Worm (Caenorhabditis elegans): Measurements from ENCODE around the gene srg-59.

Gene srg-59

DNA sequence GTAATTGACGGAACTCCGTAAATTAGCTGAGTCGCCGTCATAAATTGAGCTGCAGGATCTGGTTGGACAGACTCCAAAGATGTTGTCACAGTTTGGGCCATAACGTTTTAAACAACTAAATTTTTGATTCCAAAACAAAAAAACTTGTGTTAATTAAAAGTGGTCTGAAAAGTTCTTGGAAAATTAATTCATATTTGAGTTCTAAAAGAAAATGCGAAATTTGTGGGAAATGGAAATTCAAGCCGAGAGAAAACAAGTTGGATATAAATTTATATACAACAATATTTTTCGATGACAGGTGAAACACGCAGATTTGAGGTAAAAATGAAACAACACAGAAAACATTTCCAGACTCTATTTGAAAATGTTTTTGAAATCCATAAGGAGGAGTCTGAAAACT, at the start of gene srg-59:
Gene srg-59 (minus strand): TSS at position 101 of the 400 bp plus-strand sequence.
- TF ChIP-seq ceh-58 (GFP tag; IDR thresholded peaks at IDR 0.05), result no peak
- TF ChIP-seq nhr-179 (tag; optimal IDR thresholded peaks at IDR 0.05), result no peak
- no peak for TF ChIP-seq K12H6.12 (tag; optimal IDR thresholded peaks at IDR 0.05)
- TF ChIP-seq Y67H2A.10 (GFP tag; conservative IDR thresholded peaks at IDR 0.05), result no peak
- TF ChIP-seq F33H1.4 (GFP tag; IDR thresholded peaks at IDR 0.05), result no peak
- TF ChIP-seq F57C9.4 (tag; optimal IDR thresholded peaks at IDR 0.05), result no peak
- TF ChIP-seq Y53F4B.3 (GFP tag; IDR thresholded peaks at IDR 0.05), result no peak
- no peak for TF ChIP-seq unc-130 (GFP tag; optimal IDR thresholded peaks at IDR 0.05)

DNA sequence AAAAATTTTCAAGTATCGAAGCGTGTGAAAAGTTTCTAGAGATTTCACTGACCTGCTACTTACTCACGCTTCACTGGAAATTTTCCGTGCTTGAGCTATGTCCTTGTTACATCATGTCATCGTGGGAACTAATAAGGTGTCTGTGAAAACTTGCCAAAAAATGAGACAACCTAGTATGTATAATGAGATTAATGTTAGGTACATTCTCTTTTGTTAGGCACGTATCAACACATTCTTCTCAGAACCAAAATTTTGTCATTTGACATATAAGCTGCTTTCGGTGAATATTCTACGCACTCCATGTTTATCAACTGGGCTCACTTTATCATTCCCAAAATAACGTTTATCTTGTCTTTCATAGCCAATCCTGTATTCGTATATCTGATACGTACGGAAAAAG, 48.9 kb upstream of the srg-59 start, which contains the start of gene srj-18:
Gene srj-18 (plus strand): TSS at position 301 of the 400 bp plus-strand sequence.
- no peak for TF ChIP-seq bed-2 (GFP tag; IDR thresholded peaks at IDR 0.05)
- no peak for TF ChIP-seq Y67H2A.10 (GFP tag; conservative IDR thresholded peaks at IDR 0.05)
- TF ChIP-seq Y56A3A.18 (GFP tag; IDR thresholded peaks at IDR 0.05), result no peak
- no peak for TF ChIP-seq unc-130 (GFP tag; optimal IDR thresholded peaks at IDR 0.05)
- no peak for TF ChIP-seq madf-3 (GFP tag; IDR thresholded peaks at IDR 0.05)
- TF ChIP-seq lin-35 (GFP tag; optimal IDR thresholded peaks at IDR 0.05), result no peak
- TF ChIP-seq cebp-2 (GFP tag; IDR thresholded peaks at IDR 0.05), result no peak
- TF ChIP-seq snpc-4 (GFP tag; optimal IDR thresholded peaks at IDR 0.05), result no peak
- TF ChIP-seq snpc-4 (tag; optimal IDR thresholded peaks at IDR 0.05), result no peak
- no peak for TF ChIP-seq ztf-18 (tag; optimal IDR thresholded peaks at IDR 0.05)
- no peak for TF ChIP-seq ztf-3 (GFP tag; optimal IDR thresholded peaks at IDR 0.05)
- no peak for TF ChIP-seq ztf-28 (GFP tag; IDR thresholded peaks at IDR 0.05)
- no peak for TF ChIP-seq ceh-91 (GFP tag; IDR thresholded peaks at IDR 0.05)
- TF ChIP-seq F33H1.4 (GFP tag; IDR thresholded peaks at IDR 0.05), result no peak
- no peak for TF ChIP-seq unc-62 (GFP tag; optimal IDR thresholded peaks at IDR 0.05)
- no peak for TF ChIP-seq cebp-1 (GFP tag; IDR thresholded peaks at IDR 0.05)
- TF ChIP-seq cebp-1 (tag; optimal IDR thresholded peaks at IDR 0.05), result no peak

DNA sequence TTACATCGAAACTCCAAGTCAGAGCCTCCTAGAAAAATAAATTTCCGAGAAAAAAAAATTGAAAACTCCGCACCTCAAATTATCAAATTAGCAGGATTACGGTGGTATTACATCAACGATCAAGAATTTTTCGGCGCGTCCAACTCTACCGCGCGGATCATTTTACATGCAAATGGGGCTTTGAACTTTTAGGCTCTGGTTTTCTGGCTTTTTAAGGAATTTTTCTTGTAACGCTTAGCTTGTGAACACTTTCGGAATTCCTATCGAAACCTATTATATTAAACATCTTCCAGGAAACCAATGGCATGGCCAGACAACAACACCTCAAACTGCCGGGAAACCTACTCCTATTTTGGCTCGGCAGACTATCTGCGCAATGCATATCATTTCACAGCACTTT, 46.4 kb upstream of the srg-59 start, which contains the start of gene srh-56:
Gene srh-56 (plus strand): TSS at position 301 of the 400 bp plus-strand sequence.
- TF ChIP-seq pha-4 (tag; optimal IDR thresholded peaks at IDR 0.05), result no peak
- no peak for TF ChIP-seq Y95B8A.8 (GFP tag; IDR thresholded peaks at IDR 0.05)
- no peak for TF ChIP-seq B0035.1 (tag; optimal IDR thresholded peaks at IDR 0.05)
- TF ChIP-seq T07F8.4 (tag; optimal IDR thresholded peaks at IDR 0.05), result no peak
- no peak for TF ChIP-seq snpc-1.3 (tag; optimal IDR thresholded peaks at IDR 0.05; ENCODE audit: insufficient read depth)
- no peak for TF ChIP-seq madf-8 (GFP tag; conservative IDR thresholded peaks at IDR 0.05)
- no peak for TF ChIP-seq ceh-27 (GFP tag; optimal IDR thresholded peaks at IDR 0.05)

DNA sequence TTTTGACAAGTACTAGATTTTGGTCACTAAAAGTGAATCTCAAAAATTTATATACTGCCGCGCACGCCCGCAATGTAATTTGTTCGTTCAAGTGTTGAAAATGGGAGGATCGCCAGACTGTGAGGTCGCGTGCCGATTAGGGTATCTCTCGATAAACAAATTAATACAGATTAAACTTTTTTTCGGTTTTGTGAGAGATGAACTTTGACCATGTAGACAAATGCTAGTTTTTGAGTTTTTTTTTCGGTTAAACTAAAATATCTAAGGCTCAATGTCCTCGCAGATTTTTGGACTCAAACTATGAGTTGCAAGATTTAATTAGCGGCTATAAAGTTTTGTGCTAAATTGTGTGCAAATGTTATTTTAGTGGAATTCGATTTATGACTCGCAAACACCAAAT, 44.6 kb upstream of the srg-59 start, which contains the start of gene dhs-15:
Gene dhs-15 (minus strand): TSS at position 101 of the 400 bp plus-strand sequence.
- TF ChIP-seq mcd-1 (GFP tag; IDR thresholded peaks at IDR 0.05) (no peak), ceh-58 (GFP tag; IDR thresholded peaks at IDR 0.05) (no peak), D2030.7 (GFP tag; IDR thresholded peaks at IDR 0.05) (no peak), egl-18 (GFP tag; IDR thresholded peaks at IDR 0.05) (no peak), attf-5 (GFP tag; optimal IDR thresholded peaks at IDR 0.05) (no peak), F37B4.10 (GFP tag; IDR thresholded peaks at IDR 0.05) (no peak), ceh-79 (tag; optimal IDR thresholded peaks at IDR 0.05) (no peak), F33H1.4 (GFP tag; IDR thresholded peaks at IDR 0.05) (no peak)
